Worm (Caenorhabditis elegans) whole organism, mixed stage, embryonic: ENCODE measurements around the gene T18D3.9.

Experiments used
- ceh-39 ChIP-seq: fragments of 150-350 bp; optimal IDR thresholded peaks from 2 replicates; lab custom pipeline; 2014; ENCODE audit warnings: missing biosample characterization, missing genetic modification characterization
- elt-1 ChIP-seq: sonication (generic microtip); optimal IDR thresholded peaks from 2 replicates; lab custom pipeline; 2017; ENCODE audit warnings: missing genetic modification characterization, mild to moderate bottlenecking, missing compliant biosample characterization, antibody characterized with exemption, moderate library complexity, borderline replicate concordance; ENCODE audit not compliant: insufficient read depth
- elt-3 ChIP-seq: fragments of 150-350 bp; optimal IDR thresholded peaks from 2 replicates; lab custom pipeline; 2014; ENCODE audit warnings: missing biosample characterization, missing genetic modification characterization
- lsy-2 ChIP-seq: fragments of 150-350 bp; optimal IDR thresholded peaks from 2 replicates; lab custom pipeline; 2014; ENCODE audit warnings: missing biosample characterization, missing genetic modification characterization
- nhr-12 ChIP-seq: fragments of 150-350 bp; optimal IDR thresholded peaks from 2 replicates; lab custom pipeline; 2014; ENCODE audit warnings: missing biosample characterization, missing genetic modification characterization
- nhr-76 ChIP-seq: sonication (generic microtip); optimal IDR thresholded peaks from 2 replicates; lab custom pipeline; 2017; ENCODE audit warnings: missing biosample characterization, missing genetic modification characterization
- pha-4 ChIP-seq: fragments of 150-350 bp; optimal IDR thresholded peaks from 2 replicates; lab custom pipeline; 2018; ENCODE audit warnings: missing biosample characterization, missing genetic modification reagents, missing genetic modification characterization
- unc-39 ChIP-seq: fragments of 150-350 bp; optimal IDR thresholded peaks from 2 replicates; lab custom pipeline; 2014; ENCODE audit warnings: missing biosample characterization, missing genetic modification characterization
- unc-62 ChIP-seq: fragments of 150-350 bp; optimal IDR thresholded peaks from 2 replicates; lab custom pipeline; 2014; ENCODE audit warnings: missing biosample characterization, missing genetic modification reagents, missing genetic modification characterization
- ztf-11 ChIP-seq: fragments of 150-350 bp; optimal IDR thresholded peaks from 2 replicates; lab custom pipeline; 2014; ENCODE audit warnings: missing biosample characterization, missing genetic modification characterization

DNA sequence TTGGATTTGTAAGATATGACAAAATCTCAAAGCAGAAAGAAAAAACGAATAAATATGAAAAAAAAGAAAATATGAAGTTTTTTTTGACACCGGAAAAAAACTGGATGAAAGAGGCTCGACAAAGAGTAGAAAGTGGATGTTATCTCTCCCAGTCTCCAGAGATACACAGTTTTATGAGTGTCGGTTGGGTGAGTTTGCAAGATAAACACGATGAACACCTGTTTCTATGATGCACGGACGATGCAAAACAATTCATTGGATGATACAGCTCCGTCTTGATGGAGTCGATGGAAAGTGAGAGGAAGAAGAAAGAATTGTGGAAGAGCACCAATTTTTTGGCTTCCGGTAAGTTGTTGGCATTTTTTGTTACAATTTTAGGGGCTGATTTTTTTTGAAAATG, 38.4 kb downstream of the T18D3.9 start:
- no peak for TF ChIP-seq pha-4 (tag; lab: Kevin White, UChicago)
- no peak for TF ChIP-seq lsy-2 (tag; lab: Kevin White, UChicago)
- TF ChIP-seq elt-3 (tag; lab: Kevin White, UChicago), result no peak
- no peak for TF ChIP-seq ceh-39 (tag; lab: Kevin White, UChicago)
- TF ChIP-seq unc-39 (tag; lab: Kevin White, UChicago), result no peak
- no peak for TF ChIP-seq ztf-11
- TF ChIP-seq unc-62 (GFP tag; lab: Kevin White, UChicago), result no peak
- TF ChIP-seq elt-1 (tag; lab: Kevin White, UChicago), result no peak
- TF ChIP-seq nhr-12 (tag; lab: Kevin White, UChicago), result no peak
- no peak for TF ChIP-seq nhr-76 (tag; lab: Kevin White, UChicago)
